Fruit fly (Drosophila melanogaster): ENCODE measurements around the gene ChLD3.

The ChLD3 gene

dm6 chr2L:16791345-16791744 lies 52.7 kb downstream of the ChLD3 start, which contains the start of gene CG17928 (continued):
- peak; percentile 57 for TF ChIP-seq CG12769 (tag; optimal IDR thresholded peaks at IDR 0.05)
- no peak for TF ChIP-seq prd (optimal IDR thresholded peaks at IDR 0.05)
- no peak for TF ChIP-seq prd (GFP tag; IDR thresholded peaks at IDR 0.05)
- no peak for TF ChIP-seq ERR (GFP tag; optimal IDR thresholded peaks at IDR 0.05)
- no peak for TF ChIP-seq ac (GFP tag; optimal IDR thresholded peaks at IDR 0.05)
- peak; percentile 10 for TF ChIP-seq CG12155 (GFP tag; optimal IDR thresholded peaks at IDR 0.05)
- TF ChIP-seq CG32532 (GFP tag; IDR thresholded peaks at IDR 0.05), result 0 out of 2 replicates have a peak, but pooled peaks have one; percentile 11
- no peak for TF ChIP-seq luna (GFP tag; optimal IDR thresholded peaks at IDR 0.05)
- TF ChIP-seq CG9609 (GFP tag; optimal IDR thresholded peaks at IDR 0.05), result no peak
- TF ChIP-seq Dip3 (GFP tag; optimal IDR thresholded peaks at IDR 0.05), result no peak
- TF ChIP-seq croc (GFP tag; conservative IDR thresholded peaks at IDR 0.05), result no peak
- TF ChIP-seq CG1647 (GFP tag; optimal IDR thresholded peaks at IDR 0.05), result no peak
- no peak for TF ChIP-seq CG14050 (GFP tag; IDR thresholded peaks at IDR 0.05)
- TF ChIP-seq CG17359 (tag; optimal IDR thresholded peaks at IDR 0.05), result no peak
- TF ChIP-seq pzg (GFP tag; optimal IDR thresholded peaks at IDR 0.05), result no peak
- peak; percentile 70 for TF ChIP-seq CG9437 (GFP tag; optimal IDR thresholded peaks at IDR 0.05)
- TF ChIP-seq Ada2b (GFP tag; IDR thresholded peaks at IDR 0.05), result no peak
- no peak for TF ChIP-seq cwo (GFP tag; optimal IDR thresholded peaks at IDR 0.05)
- no peak for TF ChIP-seq Pdp1 (GFP tag; optimal IDR thresholded peaks at IDR 0.05)
- no peak for TF ChIP-seq CG15696 (tag; optimal IDR thresholded peaks at IDR 0.05)
- TF ChIP-seq fd102C (GFP tag; optimal IDR thresholded peaks at IDR 0.05), result no peak
- no peak for TF ChIP-seq knrl (GFP tag; IDR thresholded peaks at IDR 0.05; ENCODE audit: partially characterized antibody)
- TF ChIP-seq pan (optimal IDR thresholded peaks at IDR 0.05), result no peak
- TF ChIP-seq pan (GFP tag; optimal IDR thresholded peaks at IDR 0.05 in 1 of 2, IDR thresholded peaks at IDR 0.05 in 1 of 2), result peak in 1 of 2 experiments; percentile 12
- TF ChIP-seq ftz-f1 (GFP tag; optimal IDR thresholded peaks at IDR 0.05), result peak; percentile 70
- TF ChIP-seq CG3726 (GFP tag; IDR thresholded peaks at IDR 0.05), result no peak
- no peak for TF ChIP-seq gfzf (GFP tag; optimal IDR thresholded peaks at IDR 0.05)
- TF ChIP-seq YL-1 (GFP tag; optimal IDR thresholded peaks at IDR 0.05), result no peak
- TF ChIP-seq Taf1 (GFP tag; IDR thresholded peaks at IDR 0.05), result no peak
- TF ChIP-seq CG14710 (tag; optimal IDR thresholded peaks at IDR 0.05), result no peak
- no peak for TF ChIP-seq Camta (GFP tag; optimal IDR thresholded peaks at IDR 0.05)
- no peak for TF ChIP-seq CG1602 (GFP tag; optimal IDR thresholded peaks at IDR 0.05)
- TF ChIP-seq Vsx1 (GFP tag; optimal IDR thresholded peaks at IDR 0.05), result no peak
- no peak for TF ChIP-seq hkb (optimal IDR thresholded peaks at IDR 0.05)
- TF ChIP-seq hkb (GFP tag; IDR thresholded peaks at IDR 0.05), result no peak
- TF ChIP-seq Awh (GFP tag; IDR thresholded peaks at IDR 0.05), result no peak
- peak; percentile 67 for TF ChIP-seq Jarid2 (GFP tag; optimal IDR thresholded peaks at IDR 0.05)
- TF ChIP-seq amos (GFP tag; IDR thresholded peaks at IDR 0.05; ENCODE audit: partially characterized antibody), result peak; percentile 9; the same call in 1 of the 2 replicates
- no peak for TF ChIP-seq Sry-δ (GFP tag; optimal IDR thresholded peaks at IDR 0.05)
- no peak for TF ChIP-seq CG8290 (GFP tag; optimal IDR thresholded peaks at IDR 0.05)
- peak in 1 of 2 experiments; percentile 45 for TF ChIP-seq CG8290 (tag; optimal IDR thresholded peaks at IDR 0.05)
- no peak for TF ChIP-seq Sry-β (GFP tag; optimal IDR thresholded peaks at IDR 0.05)
- no peak for TF ChIP-seq Opbp (GFP tag; IDR thresholded peaks at IDR 0.05; ENCODE audit: partially characterized antibody)
- TF ChIP-seq grn (GFP tag; optimal IDR thresholded peaks at IDR 0.05), result peak; percentile 47
- no peak for TF ChIP-seq B-H2 (GFP tag; optimal IDR thresholded peaks at IDR 0.05)
- no peak for TF ChIP-seq CG8924 (tag; optimal IDR thresholded peaks at IDR 0.05)
- TF ChIP-seq Eip74EF (GFP tag; optimal IDR thresholded peaks at IDR 0.05), result no peak
- TF ChIP-seq CG7271 (tag; optimal IDR thresholded peaks at IDR 0.05), result no peak
- TF ChIP-seq Xrp1 (GFP tag; IDR thresholded peaks at IDR 0.05), result no peak
- TF ChIP-seq Trl (optimal IDR thresholded peaks at IDR 0.05), result peak; percentile 58 to 78
- no peak for TF ChIP-seq Trl (GFP tag; optimal IDR thresholded peaks at IDR 0.05)
- TF ChIP-seq caup (GFP tag; optimal IDR thresholded peaks at IDR 0.05; ENCODE audit: severe bottlenecking), result no peak

All from whole organism, embryonic.